Worm (Caenorhabditis elegans): Measurements from ENCODE around the gene Y71H2AM.20.

Y71H2AM.20 gene

DNA sequence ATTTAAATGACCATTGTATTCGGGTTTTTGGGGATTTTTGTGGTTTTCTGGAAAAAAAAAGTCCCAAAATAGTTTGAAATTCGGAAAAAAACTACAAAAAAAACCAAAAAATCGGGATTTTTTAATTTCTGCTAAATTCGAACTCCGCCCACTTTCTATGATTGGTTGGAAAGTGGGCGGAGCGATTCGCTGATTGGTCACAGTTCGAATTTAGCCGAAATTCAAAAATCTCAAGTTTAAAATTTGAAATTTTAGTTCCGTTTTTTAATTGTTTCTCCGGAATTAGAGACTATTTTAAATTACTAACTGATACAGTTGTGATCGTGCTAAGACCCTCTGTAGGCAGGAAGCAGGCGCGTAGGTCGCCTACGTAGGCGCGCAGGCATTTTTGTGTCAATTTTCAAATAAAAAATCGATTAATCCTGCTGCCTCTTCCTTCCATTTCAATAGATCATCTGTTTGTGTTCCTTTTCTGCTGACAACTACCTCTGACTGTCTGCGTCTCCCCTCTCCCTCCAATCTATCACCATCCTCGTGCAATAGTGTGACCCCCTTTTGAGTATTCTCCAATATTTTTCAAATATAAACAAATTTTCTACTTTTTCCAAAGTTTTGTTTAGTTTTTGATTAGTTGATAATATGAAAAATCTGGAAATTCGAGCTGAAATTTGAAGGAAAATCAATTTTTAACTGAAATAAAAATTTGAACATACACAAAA lies 30.6 kb upstream of the Y71H2AM.20 start:
- no peak for TF ChIP-seq ztf-4 (tag; optimal IDR thresholded peaks at IDR 0.05)
- no peak for TF ChIP-seq fos-1 (tag; optimal IDR thresholded peaks at IDR 0.05)
- no peak for TF ChIP-seq xbp-1 (tag; optimal IDR thresholded peaks at IDR 0.05)
- no peak for TF ChIP-seq swsn-7 (tag; optimal IDR thresholded peaks at IDR 0.05)
- TF ChIP-seq pag-3 (tag; optimal IDR thresholded peaks at IDR 0.05; ENCODE audit: borderline replicate concordance, insufficient read depth), result no peak
- TF ChIP-seq egl-13 (tag; optimal IDR thresholded peaks at IDR 0.05), result no peak
- TF ChIP-seq sptf-1 (tag; optimal IDR thresholded peaks at IDR 0.05), result no peak
- TF ChIP-seq lin-39 (tag; optimal IDR thresholded peaks at IDR 0.05), result no peak
- TF ChIP-seq ceh-8 (GFP tag; optimal IDR thresholded peaks at IDR 0.05), result no peak
- peak in 1 of 3 experiments; percentile 11 for TF ChIP-seq dpl-1 (GFP tag; optimal IDR thresholded peaks at IDR 0.05)
- peak; percentile 7 for TF ChIP-seq blmp-1 (tag; optimal IDR thresholded peaks at IDR 0.05)
- no peak for TF ChIP-seq nhr-237 (tag; optimal IDR thresholded peaks at IDR 0.05)
- peak in 1 of 2 experiments; percentile 11 for TF ChIP-seq efl-1 (optimal IDR thresholded peaks at IDR 0.05)
- peak in 1 of 2 experiments; percentile 88 for TF ChIP-seq efl-1 (GFP tag; optimal IDR thresholded peaks at IDR 0.05 in 1 of 2)

DNA sequence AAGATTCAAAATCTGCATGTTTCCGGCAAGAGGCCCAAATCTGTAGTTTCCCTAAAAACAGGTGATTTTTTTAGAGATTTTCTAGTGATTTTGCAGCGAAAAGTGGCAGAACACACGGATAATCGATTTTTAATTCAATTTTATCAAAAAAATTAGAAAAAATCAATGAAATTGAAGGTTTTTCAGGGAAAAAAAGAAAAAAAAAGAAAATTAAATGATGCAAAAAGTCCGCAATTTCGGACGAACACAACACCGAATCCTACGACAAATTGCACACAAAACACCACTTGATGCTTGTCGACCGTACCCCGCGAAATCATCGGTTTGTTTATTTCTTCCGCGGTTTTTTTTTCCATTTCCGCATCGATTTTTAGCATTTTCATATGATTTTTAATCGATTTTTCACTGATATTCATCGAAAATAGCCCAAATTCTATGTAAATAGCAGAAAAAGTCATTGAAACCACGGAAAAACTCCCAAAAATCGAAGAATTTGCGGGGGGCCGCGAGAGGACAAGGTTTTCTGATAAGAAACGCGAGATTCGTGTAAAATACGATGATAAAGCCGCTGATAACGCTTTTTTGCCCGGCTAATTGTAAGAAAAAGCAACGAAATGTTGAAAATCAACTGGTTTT lies 29.3 kb upstream of the Y71H2AM.20 start, which contains the start of gene tufm-1:
Gene tufm-1 (minus strand): TSS at position 51 of the 636 bp plus-strand sequence.
- TF ChIP-seq elt-3 (tag; optimal IDR thresholded peaks at IDR 0.05) (peak in 1 of 6 experiments; percentile 31), ama-1 (optimal IDR thresholded peaks at IDR 0.05) (no peak), pax-3 (tag; optimal IDR thresholded peaks at IDR 0.05) (no peak), sox-4 (tag; optimal IDR thresholded peaks at IDR 0.05) (no peak), fos-1 (tag; optimal IDR thresholded peaks at IDR 0.05) (no peak), nhr-19 (GFP tag; conservative IDR thresholded peaks at IDR 0.05) (peak; percentile 11; the same call in 1 of the 2 replicates), ceh-63 (GFP tag; optimal IDR thresholded peaks at IDR 0.05) (no peak), ceh-90 (tag; optimal IDR thresholded peaks at IDR 0.05) (no peak), unc-130 (tag; optimal IDR thresholded peaks at IDR 0.05) (peak; percentile 18), dsc-1 (tag; optimal IDR thresholded peaks at IDR 0.05) (peak; percentile 49), snu-23 (GFP tag; optimal IDR thresholded peaks at IDR 0.05) (peak; percentile 75), C04F5.9 (tag; optimal IDR thresholded peaks at IDR 0.05) (no peak), isw-1 (GFP tag; IDR thresholded peaks at IDR 0.05) (no peak), skn-1 (tag; optimal IDR thresholded peaks at IDR 0.05) (peak; percentile 59), lin-35 (GFP tag; optimal IDR thresholded peaks at IDR 0.05) (peak; percentile 74 to 78), nhr-47 (tag; optimal IDR thresholded peaks at IDR 0.05) (peak; percentile 64), mdl-1 (tag; optimal IDR thresholded peaks at IDR 0.05) (peak in 1 of 2 experiments; percentile 26), ceh-82 (tag; optimal IDR thresholded peaks at IDR 0.05) (peak; percentile 22 to 74 (median 37)), fkh-4 (tag; optimal IDR thresholded peaks at IDR 0.05; ENCODE audit: borderline replicate concordance) (no peak), ces-1 (GFP tag; optimal IDR thresholded peaks at IDR 0.05) (no peak), tbx-2 (tag; optimal IDR thresholded peaks at IDR 0.05) (peak; percentile 57), nhr-85 (tag) (peak; percentile 52), pqm-1 (tag; optimal IDR thresholded peaks at IDR 0.05) (no peak), C16A3.4 (tag; optimal IDR thresholded peaks at IDR 0.05) (peak; percentile 47), swsn-7 (tag; optimal IDR thresholded peaks at IDR 0.05) (peak; percentile 28), ceh-8 (GFP tag; optimal IDR thresholded peaks at IDR 0.05) (no peak), dpl-1 (GFP tag; optimal IDR thresholded peaks at IDR 0.05) (peak; percentile 62 to 74 (median 65)), lsy-2 (tag; optimal IDR thresholded peaks at IDR 0.05) (peak; percentile 93 to 98), efl-1 (optimal IDR thresholded peaks at IDR 0.05) (peak; percentile 73 to 75), efl-1 (GFP tag; optimal IDR thresholded peaks at IDR 0.05 in 1 of 2) (peak; percentile 78 to 97), fkh-8 (tag; optimal IDR thresholded peaks at IDR 0.05) (peak; percentile 50), lin-15B (tag; optimal IDR thresholded peaks at IDR 0.05) (peak; percentile 33), unc-30 (tag; optimal IDR thresholded peaks at IDR 0.05) (no peak), blmp-1 (tag; optimal IDR thresholded peaks at IDR 0.05) (peak; percentile 13), xbp-1 (tag; optimal IDR thresholded peaks at IDR 0.05) (peak; percentile 34), nhr-11 (tag; optimal IDR thresholded peaks at IDR 0.05) (no peak), unc-86 (tag; optimal IDR thresholded peaks at IDR 0.05) (no peak), F16B12.6 (tag; optimal IDR thresholded peaks at IDR 0.05) (peak; percentile 95), lin-39 (tag; optimal IDR thresholded peaks at IDR 0.05) (no peak), alr-1 (tag; optimal IDR thresholded peaks at IDR 0.05; ENCODE audit: borderline replicate concordance) (no peak), jun-1 (tag; optimal IDR thresholded peaks at IDR 0.05) (peak; percentile 47), lir-3 (tag; optimal IDR thresholded peaks at IDR 0.05; ENCODE audit: poor library complexity) (no peak), mep-1 (tag; optimal IDR thresholded peaks at IDR 0.05) (peak; percentile 61)

Measured in whole organism, L1 larva.